Worm (Caenorhabditis elegans): ENCODE results near the gene F25B5.3.

The F25B5.3 gene

DNA sequence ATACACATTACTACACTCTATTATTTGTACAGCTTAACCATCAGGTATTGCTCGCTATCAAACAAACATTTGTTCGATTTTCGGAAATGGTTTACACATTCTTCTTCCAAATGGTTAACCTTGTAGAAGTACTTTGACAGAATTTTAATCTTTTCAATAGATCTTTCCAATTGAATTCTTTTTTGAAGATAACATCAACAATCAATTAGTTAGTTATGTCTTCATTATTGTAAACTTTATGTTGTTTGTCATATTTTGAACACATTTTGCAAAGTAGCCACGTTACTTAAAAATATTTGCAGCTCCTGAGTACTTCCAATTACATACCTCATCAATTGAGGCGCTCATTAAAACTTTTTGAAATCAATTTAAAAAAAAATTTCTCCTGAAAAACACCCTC lies 16.7 kb downstream of the F25B5.3 start:
- TF ChIP-seq unc-42 (tag; optimal IDR thresholded peaks at IDR 0.05) (no peak), Y22D7AL.16 (tag; optimal IDR thresholded peaks at IDR 0.05) (no peak), pha-2 (tag; optimal IDR thresholded peaks at IDR 0.05) (no peak), tbx-2 (tag; optimal IDR thresholded peaks at IDR 0.05) (no peak), pax-1 (tag; optimal IDR thresholded peaks at IDR 0.05) (no peak), C08G9.2 (tag; optimal IDR thresholded peaks at IDR 0.05) (no peak), ceh-48 (tag; optimal IDR thresholded peaks at IDR 0.05) (no peak), fkh-10 (GFP tag; optimal IDR thresholded peaks at IDR 0.05) (no peak), sox-4 (tag; optimal IDR thresholded peaks at IDR 0.05) (no peak)

DNA sequence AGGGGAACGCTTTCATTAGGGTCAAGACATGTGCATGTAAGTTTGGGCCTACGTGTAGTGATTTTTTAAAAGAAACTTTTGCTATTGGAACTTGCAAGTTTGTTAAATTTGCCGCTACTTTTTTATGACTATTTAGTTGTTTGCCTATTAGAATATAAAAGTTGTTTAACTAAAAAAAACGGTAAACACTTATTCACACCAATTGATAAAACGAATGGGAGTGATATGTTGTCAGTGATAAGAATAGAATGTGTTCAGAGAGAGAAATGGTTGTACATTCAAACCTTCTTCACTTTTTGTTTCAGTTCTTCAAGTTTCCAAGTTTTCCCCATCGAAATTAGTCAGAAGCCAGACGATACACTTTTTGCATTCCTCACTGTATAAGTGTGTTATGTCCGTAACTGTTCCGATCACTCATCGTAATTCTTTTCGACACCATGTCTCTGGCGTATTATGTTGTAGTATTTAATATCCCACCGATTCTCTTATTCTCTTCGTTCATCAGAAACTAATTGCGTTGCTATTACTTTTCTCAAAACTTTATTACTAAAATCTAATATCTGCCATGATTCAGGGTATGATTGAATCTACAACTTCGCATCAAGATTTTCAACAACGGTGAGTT lies 17.3 kb downstream of the F25B5.3 start, which contains the start of gene dct-6:
Gene dct-6 (plus strand): TSS at position 575 of the 625 bp plus-strand sequence.
- TF ChIP-seq elt-2 (tag; optimal IDR thresholded peaks at IDR 0.05) (peak; percentile 12), sdc-2 (tag; optimal IDR thresholded peaks at IDR 0.05) (no peak)

- TF ChIP-seq tbx-2 (tag; optimal IDR thresholded peaks at IDR 0.05), result no peak
Observed at ce11 chrIII:5967640-5968039, 19.0 kb downstream of the F25B5.3 start.

- TF ChIP-seq pax-1 (tag; optimal IDR thresholded peaks at IDR 0.05) (no peak), pqm-1 (tag; optimal IDR thresholded peaks at IDR 0.05) (no peak), nfya-1 (tag; optimal IDR thresholded peaks at IDR 0.05) (no peak), pha-4 (tag; optimal IDR thresholded peaks at IDR 0.05) (no peak), ceh-31 (tag; optimal IDR thresholded peaks at IDR 0.05) (no peak), ceh-14 (tag; optimal IDR thresholded peaks at IDR 0.05) (no peak), ets-4 (tag; optimal IDR thresholded peaks at IDR 0.05) (no peak), rnt-1 (tag; optimal IDR thresholded peaks at IDR 0.05) (no peak), mec-3 (tag; optimal IDR thresholded peaks at IDR 0.05; ENCODE audit: borderline replicate concordance) (no peak), ceh-30 (tag; optimal IDR thresholded peaks at IDR 0.05) (no peak), sdc-2 (tag; optimal IDR thresholded peaks at IDR 0.05) (no peak), unc-86 (tag; optimal IDR thresholded peaks at IDR 0.05) (no peak), hlh-30 (tag; optimal IDR thresholded peaks at IDR 0.05; ENCODE audit: insufficient read depth) (no peak), ceh-24 (tag; optimal IDR thresholded peaks at IDR 0.05) (no peak), F13H6.1 (tag; optimal IDR thresholded peaks at IDR 0.05) (no peak), ceh-18 (tag; optimal IDR thresholded peaks at IDR 0.05) (no peak), eyg-1 (tag; optimal IDR thresholded peaks at IDR 0.05) (no peak), ceh-34 (tag; optimal IDR thresholded peaks at IDR 0.05) (no peak), ama-1 (optimal IDR thresholded peaks at IDR 0.05) (no peak)
Observed at ce11 chrIII:5975005-5975730, 26.5 kb downstream of the F25B5.3 start, which contains the start of gene mlp-1. mlp-1 (minus strand) TSS chrIII:5975055.

- TF ChIP-seq fkh-6 (tag; optimal IDR thresholded peaks at IDR 0.05), result no peak
- TF ChIP-seq mec-3 (tag; optimal IDR thresholded peaks at IDR 0.05; ENCODE audit: borderline replicate concordance), result no peak
- TF ChIP-seq ref-2 (tag; optimal IDR thresholded peaks at IDR 0.05), result peak; percentile 1
- no peak for TF ChIP-seq pha-4 (tag; optimal IDR thresholded peaks at IDR 0.05)
- TF ChIP-seq hlh-8 (tag; optimal IDR thresholded peaks at IDR 0.05), result peak; percentile 64
- no peak for TF ChIP-seq pha-2 (tag; optimal IDR thresholded peaks at IDR 0.05)
- no peak for TF ChIP-seq pqm-1 (tag; optimal IDR thresholded peaks at IDR 0.05)
Observed at ce11 chrIII:5976021-5976420, 27.3 kb downstream of the F25B5.3 start.
